Worm (Caenorhabditis elegans): ENCODE measurements around the gene srv-10.

The srv-10 gene

DNA sequence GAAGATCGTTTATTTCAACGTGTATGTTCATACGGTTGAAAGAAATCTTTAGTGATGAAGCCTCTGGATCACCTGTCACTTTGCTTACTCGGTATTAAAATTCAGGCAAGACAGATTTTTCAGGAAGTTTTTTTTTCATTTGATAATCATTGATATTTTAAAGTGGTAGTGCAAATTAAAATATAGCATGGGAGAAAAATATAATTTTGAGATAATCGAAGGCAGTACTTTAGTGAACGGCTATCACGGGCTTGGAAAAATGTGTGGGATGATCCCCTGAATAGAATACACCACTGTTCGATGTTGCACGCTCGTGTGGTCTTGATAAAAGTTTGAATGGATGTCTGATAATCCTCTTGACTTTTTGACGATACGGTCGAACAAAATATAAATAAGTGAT, 3.7 kb downstream of the srv-10 start:
- TF ChIP-seq peb-1 (tag; optimal IDR thresholded peaks at IDR 0.05): no peak
- TF ChIP-seq R02D3.7 (tag; optimal IDR thresholded peaks at IDR 0.05): no peak
- TF ChIP-seq ama-1 (optimal IDR thresholded peaks at IDR 0.05): no peak
- TF ChIP-seq snpc-4 (tag; optimal IDR thresholded peaks at IDR 0.05): no peak
- TF ChIP-seq skn-1 (tag; optimal IDR thresholded peaks at IDR 0.05): no peak
- TF ChIP-seq ztf-11 (tag; optimal IDR thresholded peaks at IDR 0.05): no peak
- TF ChIP-seq lsy-2 (tag; optimal IDR thresholded peaks at IDR 0.05): no peak
- no peak for TF ChIP-seq nhr-21 (tag; optimal IDR thresholded peaks at IDR 0.05)
- no peak for TF ChIP-seq lin-13 (GFP tag; optimal IDR thresholded peaks at IDR 0.05)
- no peak for TF ChIP-seq nhr-25 (tag; optimal IDR thresholded peaks at IDR 0.05)
- no peak for TF ChIP-seq sma-9 (GFP tag; optimal IDR thresholded peaks at IDR 0.05)
- TF ChIP-seq sma-9 (tag; optimal IDR thresholded peaks at IDR 0.05): no peak
- TF ChIP-seq lin-39 (tag; optimal IDR thresholded peaks at IDR 0.05): no peak
- TF ChIP-seq elt-1 (tag; optimal IDR thresholded peaks at IDR 0.05): no peak
- TF ChIP-seq fos-1 (tag; optimal IDR thresholded peaks at IDR 0.05): no peak
- TF ChIP-seq aly-2 (tag; optimal IDR thresholded peaks at IDR 0.05): no peak

DNA sequence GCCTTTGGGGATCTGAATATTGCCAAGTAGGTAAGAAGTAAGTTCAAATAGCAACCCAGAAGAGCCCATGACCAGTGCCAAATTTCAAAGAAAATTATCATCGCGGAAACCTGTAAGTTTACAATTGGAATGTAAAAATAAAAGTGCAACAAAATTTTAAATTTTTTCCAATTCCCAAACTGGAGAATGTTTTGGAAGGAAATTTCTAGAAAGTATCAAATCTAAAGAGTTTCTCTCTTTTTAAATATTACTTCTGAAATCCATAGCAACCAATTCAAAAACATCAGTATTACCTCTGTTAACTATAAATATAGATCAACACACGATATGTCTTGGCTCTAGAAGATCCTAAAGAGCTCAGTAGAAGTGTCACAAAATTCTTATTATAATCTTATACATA, 5.0 kb downstream of the srv-10 start, which contains the start of gene srd-19:
srd-19 (minus strand) TSS at position 101 of the 400 bp plus-strand sequence.
- no peak for TF ChIP-seq elt-1 (tag; optimal IDR thresholded peaks at IDR 0.05)
- no peak for TF ChIP-seq ceh-16 (tag; optimal IDR thresholded peaks at IDR 0.05)
- TF ChIP-seq unc-62 (GFP tag; optimal IDR thresholded peaks at IDR 0.05): no peak
- TF ChIP-seq C34F6.9 (tag; optimal IDR thresholded peaks at IDR 0.05): no peak
- TF ChIP-seq ZK546.5 (tag; optimal IDR thresholded peaks at IDR 0.05): no peak
- no peak for TF ChIP-seq unc-55 (GFP tag; optimal IDR thresholded peaks at IDR 0.05)
- TF ChIP-seq lsy-2 (tag; optimal IDR thresholded peaks at IDR 0.05): no peak
- no peak for TF ChIP-seq lin-11 (tag; optimal IDR thresholded peaks at IDR 0.05)
- TF ChIP-seq mbf-1 (tag; optimal IDR thresholded peaks at IDR 0.05): no peak
- no peak for TF ChIP-seq lin-13 (GFP tag; optimal IDR thresholded peaks at IDR 0.05)
- no peak for TF ChIP-seq mdl-1 (tag; optimal IDR thresholded peaks at IDR 0.05)
- no peak for TF ChIP-seq nhr-10 (tag; optimal IDR thresholded peaks at IDR 0.05)
- TF ChIP-seq nhr-6 (tag; optimal IDR thresholded peaks at IDR 0.05): no peak
- no peak for TF ChIP-seq unc-39 (tag; optimal IDR thresholded peaks at IDR 0.05)

DNA sequence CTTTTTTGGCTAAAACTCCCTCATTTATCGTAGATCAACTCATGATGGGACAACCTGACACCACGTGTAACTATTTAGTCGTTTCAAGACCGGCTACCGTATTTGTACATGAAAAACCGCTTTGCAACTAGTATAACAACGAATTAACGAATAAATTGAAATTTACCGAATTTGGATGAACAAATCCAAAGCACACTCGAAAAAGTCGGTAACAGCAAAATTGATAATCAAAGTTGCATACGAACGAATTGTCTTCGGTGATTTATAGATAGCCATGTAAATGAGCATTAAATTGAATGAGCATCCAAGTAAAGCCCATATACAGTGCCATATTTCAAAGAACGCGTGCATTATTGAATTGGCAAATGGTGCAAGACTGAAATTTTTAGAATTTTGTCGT, 8.7 kb downstream of the srv-10 start, which contains the start of gene srd-17:
srd-17 (minus strand) TSS at position 351 of the 400 bp plus-strand sequence.
- TF ChIP-seq ztf-4 (tag; optimal IDR thresholded peaks at IDR 0.05) (no peak), C34F6.9 (tag; optimal IDR thresholded peaks at IDR 0.05) (no peak), mab-5 (tag; optimal IDR thresholded peaks at IDR 0.05) (no peak), nhr-12 (tag; optimal IDR thresholded peaks at IDR 0.05) (no peak), zag-1 (tag; optimal IDR thresholded peaks at IDR 0.05) (no peak), lsy-2 (tag; optimal IDR thresholded peaks at IDR 0.05) (no peak), skn-1 (tag; optimal IDR thresholded peaks at IDR 0.05) (no peak), lin-11 (tag; optimal IDR thresholded peaks at IDR 0.05) (no peak), peb-1 (tag; optimal IDR thresholded peaks at IDR 0.05) (no peak), Y55F3AM.14 (GFP tag; optimal IDR thresholded peaks at IDR 0.05) (no peak), aly-2 (tag; optimal IDR thresholded peaks at IDR 0.05) (no peak), ama-1 (optimal IDR thresholded peaks at IDR 0.05) (no peak)

DNA sequence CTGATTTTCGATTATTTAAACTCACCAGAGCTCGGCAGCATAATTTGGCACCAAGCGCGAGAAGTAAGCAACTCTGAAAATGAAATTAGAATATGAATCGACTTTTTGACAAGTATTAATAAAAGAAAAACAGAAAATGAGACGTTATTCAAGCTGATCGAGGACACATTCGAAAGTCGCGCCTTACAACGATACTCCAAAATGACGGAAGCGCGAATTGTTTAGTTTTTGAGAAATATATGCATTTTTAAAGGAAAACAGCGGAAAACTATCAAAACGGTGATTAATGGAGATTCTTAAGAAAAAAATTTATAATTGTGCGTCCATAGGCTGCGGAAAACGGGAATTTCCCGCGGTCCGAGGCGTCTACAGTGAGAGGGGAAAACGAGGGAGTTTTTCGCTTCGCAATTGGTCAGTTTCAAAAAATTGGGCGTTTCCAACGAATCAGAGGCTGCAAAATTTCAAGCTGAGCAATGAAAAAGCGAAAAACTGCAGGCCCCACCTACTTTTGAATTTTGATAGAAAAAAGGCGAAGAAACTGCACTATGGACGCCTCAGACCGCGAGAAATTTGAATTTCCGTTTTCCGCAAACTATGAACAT, 13.9 kb downstream of the srv-10 start, which contains the start of gene mes-4:
mes-4 (minus strand) TSS at position 73 of the 602 bp plus-strand sequence.
- TF ChIP-seq blmp-1 (tag; optimal IDR thresholded peaks at IDR 0.05; ENCODE audit: insufficient read depth) (no peak), gmeb-1 (tag; optimal IDR thresholded peaks at IDR 0.05) (peak; percentile 49), nhr-77 (tag; optimal IDR thresholded peaks at IDR 0.05) (no peak), ztf-11 (tag; optimal IDR thresholded peaks at IDR 0.05) (no peak), egl-27 (tag; optimal IDR thresholded peaks at IDR 0.05) (no peak)

DNA sequence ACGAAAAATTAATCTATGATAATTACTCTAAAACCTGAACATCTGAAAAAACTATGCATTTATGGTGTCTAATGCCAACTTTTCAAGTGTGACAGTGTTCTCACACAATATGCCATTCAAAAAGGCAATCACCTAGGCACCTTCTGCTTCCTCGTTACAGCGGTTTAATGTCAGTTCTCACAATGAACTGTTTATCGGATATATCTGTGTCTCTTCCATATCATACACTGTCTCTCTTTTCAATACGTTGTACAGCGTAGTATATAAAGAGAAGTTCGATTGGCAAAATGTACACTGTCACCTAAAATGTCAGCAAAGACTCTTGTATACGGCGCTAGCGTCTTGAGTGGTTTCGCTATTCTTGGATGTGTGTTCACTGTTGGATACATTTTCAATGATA, 18.0 kb downstream of the srv-10 start, which contains the start of gene col-162:
col-162 (plus strand) TSS at position 301 of the 400 bp plus-strand sequence.
- TF ChIP-seq lin-11 (tag; optimal IDR thresholded peaks at IDR 0.05) (no peak), F13H6.1 (tag; optimal IDR thresholded peaks at IDR 0.05) (no peak), unc-55 (GFP tag; optimal IDR thresholded peaks at IDR 0.05) (no peak), crh-2 (tag; optimal IDR thresholded peaks at IDR 0.05) (no peak), mdl-1 (tag; optimal IDR thresholded peaks at IDR 0.05) (no peak), nhr-77 (tag; optimal IDR thresholded peaks at IDR 0.05) (no peak)

Data from whole organism, L2 larva.